Fruit fly (Drosophila melanogaster) whole organism, embryonic: Measurements from ENCODE around the gene CG33124.

Experiments
- Asciz ChIP-seq: fragments of 200-800 bp; sonication (Bioruptor generic); optimal IDR thresholded peaks from 2 replicates; lab custom pipeline; 2017; ENCODE audit warnings: missing biosample characterization, mild to moderate bottlenecking, missing genetic modification characterization, missing genetic modification reagents
- Bteb2 ChIP-seq: fragments of 200-800 bp; sonication (Bioruptor generic); optimal IDR thresholded peaks from 2 replicates; lab custom pipeline; 2016; ENCODE audit warnings: missing biosample characterization, missing genetic modification characterization
- CG10147 ChIP-seq: fragments of 200-800 bp; sonication (Bioruptor generic); optimal IDR thresholded peaks from 2 replicates; lab custom pipeline; 2019; ENCODE audit warnings: missing biosample characterization, mild to moderate bottlenecking, missing genetic modification characterization, moderate library complexity
- CG10366 ChIP-seq: fragments of 200-800 bp; sonication (Bioruptor generic); IDR thresholded peaks from 2 replicates; pipeline ENCODE4 v1.3.6; 2022; ENCODE audit warnings: missing biosample characterization, missing genetic modification characterization
- CG10462 ChIP-seq: fragments of 200-800 bp; sonication (Bioruptor generic); optimal IDR thresholded peaks from 2 replicates; lab custom pipeline; 2016; ENCODE audit warnings: missing biosample characterization, missing genetic modification characterization
- CG10565 ChIP-seq: fragments of 200-800 bp; sonication (Bioruptor generic); optimal IDR thresholded peaks from 3 replicates; lab custom pipeline; 2016; ENCODE audit warnings: missing biosample characterization, mild to moderate bottlenecking, missing genetic modification characterization
- CG12104 ChIP-seq: fragments of 200-800 bp; sonication (Bioruptor generic); optimal IDR thresholded peaks from 3 replicates; lab custom pipeline; 2016; ENCODE audit warnings: missing biosample characterization, missing genetic modification characterization
- CG12236 ChIP-seq: fragments of 200-800 bp; sonication (Bioruptor generic); optimal IDR thresholded peaks from 2 replicates; lab custom pipeline; 2016; ENCODE audit warnings: missing biosample characterization, missing genetic modification characterization
- CG14710 ChIP-seq: fragments of 200-800 bp; sonication (Bioruptor generic); optimal IDR thresholded peaks from 3 replicates; lab custom pipeline; 2019; ENCODE audit warnings: missing biosample characterization, mild to moderate bottlenecking, missing genetic modification characterization, moderate library complexity
- CG1603 ChIP-seq: fragments of 200-800 bp; sonication (Bioruptor generic); optimal IDR thresholded peaks from 2 replicates; lab custom pipeline; 2019; ENCODE audit warnings: missing biosample characterization, mild to moderate bottlenecking, missing genetic modification characterization, moderate library complexity
- CG17568 ChIP-seq: fragments of 200-800 bp; sonication (Bioruptor generic); optimal IDR thresholded peaks from 2 replicates; lab custom pipeline; 2018; ENCODE audit warnings: missing biosample characterization, mild to moderate bottlenecking, missing genetic modification characterization, moderate library complexity
- CG2120 ChIP-seq: fragments of 200-800 bp; sonication (Bioruptor generic); optimal IDR thresholded peaks from 3 replicates; lab custom pipeline; 2016; ENCODE audit warnings: missing biosample characterization, missing genetic modification characterization
- CG2202 ChIP-seq: fragments of 200-800 bp; sonication (Bioruptor generic); optimal IDR thresholded peaks from 2 replicates; lab custom pipeline; 2018; ENCODE audit warnings: missing biosample characterization, mild to moderate bottlenecking, missing genetic modification characterization
- CG2678 ChIP-seq: fragments of 200-800 bp; sonication (Bioruptor generic); optimal IDR thresholded peaks from 3 replicates; lab custom pipeline; 2019; ENCODE audit warnings: missing biosample characterization, mild to moderate bottlenecking, missing genetic modification characterization, moderate library complexity
- CG31388 ChIP-seq: fragments of 200-800 bp; sonication (Bioruptor generic); optimal IDR thresholded peaks from 2 replicates; lab custom pipeline; 2016; ENCODE audit warnings: missing biosample characterization, missing genetic modification characterization
- CG33213 ChIP-seq: fragments of 200-800 bp; sonication (Bioruptor generic); optimal IDR thresholded peaks from 3 replicates; lab custom pipeline; 2016; ENCODE audit warnings: missing biosample characterization, missing genetic modification characterization
- CG4820 ChIP-seq: fragments of 200-800 bp; sonication (Bioruptor generic); optimal IDR thresholded peaks from 3 replicates; lab custom pipeline; 2016; ENCODE audit warnings: missing biosample characterization, missing genetic modification characterization
- CG6654 ChIP-seq: fragments of 200-800 bp; sonication (Bioruptor generic); optimal IDR thresholded peaks from 2 replicates; lab custom pipeline; 2017; ENCODE audit warnings: missing biosample characterization, mild to moderate bottlenecking, missing genetic modification characterization
- CG6689 ChIP-seq: fragments of 200-800 bp; sonication (Bioruptor generic); IDR thresholded peaks from 2 replicates; pipeline ENCODE4 v1.3.6; 2022; ENCODE audit warnings: missing biosample characterization, missing genetic modification characterization
- CG7839 ChIP-seq: fragments of 200-800 bp; sonication (Bioruptor generic); optimal IDR thresholded peaks from 3 replicates; lab custom pipeline; 2018; ENCODE audit warnings: missing biosample characterization, mild to moderate bottlenecking, missing genetic modification characterization, moderate library complexity
- CG8388 ChIP-seq: fragments of 200-800 bp; sonication (Bioruptor generic); optimal IDR thresholded peaks from 2 replicates; lab custom pipeline; 2019; ENCODE audit warnings: missing biosample characterization, mild to moderate bottlenecking, missing genetic modification characterization, moderate library complexity
- Doc3 ChIP-seq: fragments of 200-800 bp; sonication (Bioruptor generic); IDR thresholded peaks from 3 replicates; pipeline ENCODE4 v1.3.6; 2022; ENCODE audit warnings: missing biosample characterization, missing genetic modification characterization; ENCODE audit not compliant: partially characterized antibody
- Eip74EF ChIP-seq, 2 experiments: fragments of 200-800 bp in 1 of 2; fragments of >200 bp in 1 of 2; sonication (Bioruptor generic) in 1 of 2; optimal IDR thresholded peaks; 2 replicates each; lab custom pipeline; 2017 to 2019; ENCODE audit warnings: missing biosample characterization in 2 of 2, missing genetic modification characterization in 2 of 2, mild to moderate bottlenecking in 1 of 2, moderate library complexity in 1 of 2
- Fer1 ChIP-seq: fragments of 200-800 bp; sonication (Bioruptor generic); optimal IDR thresholded peaks from 2 replicates; lab custom pipeline; 2017; ENCODE audit warnings: missing biosample characterization, mild to moderate bottlenecking, missing genetic modification characterization
- HHEX ChIP-seq: fragments of 200-800 bp; sonication (Bioruptor generic); optimal IDR thresholded peaks from 3 replicates; lab custom pipeline; 2017; ENCODE audit warnings: missing biosample characterization, mild to moderate bottlenecking, missing genetic modification characterization, missing genetic modification reagents
- Myb ChIP-seq: fragments of 200-800 bp; sonication (Bioruptor generic); optimal IDR thresholded peaks from 2 replicates; lab custom pipeline; 2016; ENCODE audit warnings: missing biosample characterization, missing genetic modification characterization
- NFAT ChIP-seq: fragments of 200-800 bp; sonication (Bioruptor generic); IDR thresholded peaks from 2 replicates; pipeline ENCODE4 v1.3.6; 2022; ENCODE audit warnings: missing biosample characterization, missing genetic modification characterization
- PHDP ChIP-seq: fragments of 200-800 bp; sonication (Bioruptor generic); optimal IDR thresholded peaks from 3 replicates; lab custom pipeline; 2018; ENCODE audit warnings: missing biosample characterization, mild to moderate bottlenecking, missing genetic modification characterization, moderate library complexity
- Stat92E ChIP-seq, 3 experiments: fragments of >200 bp in 2 of 3; fragments of 200-800 bp in 1 of 3; sonication (Bioruptor generic) in 1 of 3; optimal IDR thresholded peaks; 2 replicates each; lab custom pipeline; 2017 to 2019; ENCODE audit warnings: missing biosample characterization in 3 of 3, missing genetic modification characterization in 3 of 3, mild to moderate bottlenecking in 1 of 3, moderate library complexity in 1 of 3
- Xbp1 ChIP-seq: fragments of 200-800 bp; sonication (Bioruptor generic); optimal IDR thresholded peaks from 3 replicates; lab custom pipeline; 2016; ENCODE audit warnings: missing biosample characterization, mild to moderate bottlenecking, missing genetic modification characterization
- al ChIP-seq: fragments of 200-800 bp; sonication (Bioruptor generic); IDR thresholded peaks from 2 replicates; pipeline ENCODE4 v1.3.6; 2022; ENCODE audit warnings: missing biosample characterization, missing genetic modification characterization
- chif ChIP-seq, 2 experiments: fragments of 200-800 bp; sonication (Bioruptor generic); optimal IDR thresholded peaks; 3 replicates each; lab custom pipeline; 2016; ENCODE audit warnings: missing biosample characterization in 2 of 2, missing genetic modification characterization in 2 of 2
- crp ChIP-seq, 2 experiments: fragments of 200-800 bp; sonication (Bioruptor generic); optimal IDR thresholded peaks; 2 replicates in 1 of 2; 3 replicates in 1 of 2; lab custom pipeline; 2017; ENCODE audit warnings: missing biosample characterization in 2 of 2, missing genetic modification characterization in 2 of 2, mild to moderate bottlenecking in 1 of 2, moderate library complexity in 1 of 2
- disco-r ChIP-seq: fragments of 200-800 bp; sonication (Bioruptor generic); optimal IDR thresholded peaks from 2 replicates; lab custom pipeline; 2016; ENCODE audit warnings: missing biosample characterization, missing genetic modification characterization
- fd3F ChIP-seq: fragments of 200-800 bp; sonication (Bioruptor generic); optimal IDR thresholded peaks from 2 replicates; lab custom pipeline; 2018; ENCODE audit warnings: missing biosample characterization, mild to moderate bottlenecking, missing genetic modification characterization, moderate library complexity
- fru ChIP-seq: fragments of >200 bp; optimal IDR thresholded peaks from 2 replicates; lab custom pipeline; 2017
- gcm2 ChIP-seq: fragments of 200-800 bp; sonication (Bioruptor generic); optimal IDR thresholded peaks from 2 replicates; lab custom pipeline; 2016; ENCODE audit warnings: missing biosample characterization, missing genetic modification characterization
- gfzf ChIP-seq: fragments of 200-800 bp; sonication (Bioruptor generic); optimal IDR thresholded peaks from 2 replicates; lab custom pipeline; 2016; ENCODE audit warnings: missing biosample characterization, mild to moderate bottlenecking, missing genetic modification characterization, moderate library complexity
- grau ChIP-seq: fragments of 200-800 bp; optimal IDR thresholded peaks from 3 replicates; lab custom pipeline; 2019; ENCODE audit warnings: missing biosample characterization, mild to moderate bottlenecking, missing genetic modification characterization, moderate library complexity
- gsb-n ChIP-seq: fragments of 200-800 bp; sonication (Bioruptor generic); optimal IDR thresholded peaks from 3 replicates; lab custom pipeline; 2018; ENCODE audit warnings: missing biosample characterization, mild to moderate bottlenecking, missing genetic modification characterization
- pho ChIP-seq: fragments of 200-800 bp; sonication (Bioruptor generic); optimal IDR thresholded peaks from 2 replicates; lab custom pipeline; 2016; ENCODE audit warnings: missing biosample characterization, missing genetic modification characterization
- seq ChIP-seq: fragments of 200-800 bp; sonication (Bioruptor generic); IDR thresholded peaks from 2 replicates; pipeline ENCODE4 v1.3.6; 2022; ENCODE audit warnings: missing biosample characterization, missing genetic modification characterization
- shn ChIP-seq: fragments of 200-800 bp; sonication (Bioruptor generic); optimal IDR thresholded peaks from 3 replicates; lab custom pipeline; 2016; ENCODE audit warnings: missing biosample characterization, missing genetic modification characterization
- tap ChIP-seq: fragments of 200-800 bp; optimal IDR thresholded peaks from 3 replicates; lab custom pipeline; 2019; ENCODE audit warnings: missing biosample characterization, mild to moderate bottlenecking, missing genetic modification characterization, moderate library complexity
- tna ChIP-seq: fragments of 200-800 bp; sonication (Bioruptor generic); IDR thresholded peaks from 2 replicates; pipeline ENCODE4 v1.3.6; 2022; ENCODE audit warnings: missing biosample characterization, missing genetic modification characterization; ENCODE audit not compliant: partially characterized antibody
- unc-4 ChIP-seq: fragments of 200-800 bp; sonication (Bioruptor generic); IDR thresholded peaks from 2 replicates; pipeline ENCODE4 v1.3.6; 2022; ENCODE audit warnings: missing biosample characterization, missing genetic modification characterization; ENCODE audit not compliant: partially characterized antibody
- vnd ChIP-seq: fragments of 200-800 bp; sonication (Bioruptor generic); IDR thresholded peaks from 3 replicates; pipeline ENCODE4 v1.3.6; 2022; ENCODE audit warnings: missing biosample characterization, missing genetic modification characterization; ENCODE audit not compliant: partially characterized antibody
- zen2 ChIP-seq: fragments of 200-800 bp; sonication (Bioruptor generic); IDR thresholded peaks from 3 replicates; pipeline ENCODE4 v1.3.6; 2022; ENCODE audit warnings: missing biosample characterization, missing genetic modification characterization; ENCODE audit not compliant: partially characterized antibody

The CG33124 gene

DNA sequence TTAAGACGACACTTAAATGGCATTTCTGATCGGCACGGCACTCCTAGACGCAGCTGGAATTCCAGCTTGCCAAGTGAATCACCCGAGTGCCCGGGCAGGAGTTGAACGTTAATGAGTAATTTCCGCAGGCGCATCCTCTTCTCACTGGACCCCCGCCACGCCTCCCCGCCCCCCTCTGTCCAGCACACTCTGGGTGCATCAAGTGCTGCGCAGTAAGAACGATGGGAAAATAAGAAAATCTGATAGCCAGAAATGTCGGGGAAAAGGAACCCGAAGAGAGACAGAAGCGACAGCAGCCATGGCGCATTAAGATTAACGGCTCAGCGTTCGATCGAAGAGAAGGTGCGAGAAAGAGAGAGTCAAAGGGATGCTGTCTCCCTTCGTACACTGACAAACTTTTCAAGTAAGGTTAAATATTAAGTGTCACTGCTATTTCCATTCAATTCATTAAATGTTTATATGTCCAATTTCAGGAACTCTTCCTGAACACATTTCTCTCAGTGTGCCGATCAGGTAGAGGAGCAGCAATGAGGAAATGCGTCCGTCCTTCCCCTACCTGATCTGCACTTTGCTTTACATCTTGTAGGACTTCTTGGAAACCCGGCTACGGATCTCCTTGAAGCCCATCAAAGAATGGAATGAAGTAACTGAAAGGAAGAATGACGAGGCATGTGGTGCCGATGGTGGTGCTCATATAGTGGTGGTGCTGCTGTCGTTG is 44.2 kb downstream of the CG33124 start:
- no peak for TF ChIP-seq Bteb2 (GFP tag; lab: Kevin White, UChicago)
- TF ChIP-seq CG10462, result peak; percentile 63
- TF ChIP-seq Asciz (GFP tag; lab: Kevin White, UChicago), result peak; percentile 39
- peak; percentile 33 for TF ChIP-seq HHEX (GFP tag; lab: Kevin White, UChicago)
- no peak for TF ChIP-seq seq
- TF ChIP-seq Doc3 (GFP tag; lab: Robert Waterston, UW), result no peak
- TF ChIP-seq CG12236 (GFP tag; lab: Kevin White, UChicago), result peak; percentile 54
- peak; percentile 38 for TF ChIP-seq tap (tag; lab: Kevin White, UChicago)
- TF ChIP-seq NFAT (GFP tag; lab: Robert Waterston, UW), result no peak
- TF ChIP-seq CG6654 (GFP tag; lab: Kevin White, UChicago), result no peak
- TF ChIP-seq gfzf (GFP tag; lab: Kevin White, UChicago), result no peak
- TF ChIP-seq CG2678, result peak; percentile 56
- TF ChIP-seq Fer1 (GFP tag; lab: Kevin White, UChicago), result no peak
- TF ChIP-seq chif (GFP tag; optimal IDR thresholded peaks at IDR 0.05; lab: Kevin White, UChicago), result peak; percentile 46 to 85
- TF ChIP-seq zen2 (GFP tag; lab: Robert Waterston, UW), result no peak
- no peak for TF ChIP-seq CG12104 (GFP tag; lab: Kevin White, UChicago)
- TF ChIP-seq CG2202 (tag; lab: Kevin White, UChicago), result peak; percentile 55
- TF ChIP-seq CG14710 (tag; lab: Kevin White, UChicago), result peak; percentile 83
- TF ChIP-seq Xbp1 (GFP tag; lab: Kevin White, UChicago), result peak; percentile 67
- peak; percentile 59 for TF ChIP-seq CG7839 (tag; lab: Kevin White, UChicago)
- peak; percentile 72 for TF ChIP-seq CG4820
- TF ChIP-seq CG10565 (GFP tag; lab: Kevin White, UChicago), result no peak
- peak; percentile 42 for TF ChIP-seq CG10366
- TF ChIP-seq crp (GFP tag; optimal IDR thresholded peaks at IDR 0.05; lab: Kevin White, UChicago), result no peak
- TF ChIP-seq gsb-n (tag; lab: Kevin White, UChicago), result peak; percentile 70
- TF ChIP-seq fru (lab: Kevin White, UChicago), result no peak
- peak; percentile 13 for TF ChIP-seq disco-r (GFP tag; lab: Kevin White, UChicago)
- no peak for TF ChIP-seq vnd
- TF ChIP-seq tna (GFP tag; lab: Robert Waterston, UW), result no peak
- TF ChIP-seq unc-4 (GFP tag; lab: Robert Waterston, UW), result no peak
- TF ChIP-seq CG1603 (tag; lab: Kevin White, UChicago), result peak; percentile 84
- no peak for TF ChIP-seq CG10147 (GFP tag; lab: Kevin White, UChicago)
- peak in 1 of 2 experiments; percentile 7 for TF ChIP-seq Eip74EF (GFP tag; optimal IDR thresholded peaks at IDR 0.05; lab: Kevin White, UChicago)
- TF ChIP-seq al (GFP tag; lab: Robert Waterston, UW), result no peak
- peak; percentile 74 for TF ChIP-seq CG6689 (GFP tag; lab: Robert Waterston, UW)
- peak; percentile 38 for TF ChIP-seq Myb
- no peak for TF ChIP-seq CG2120
- TF ChIP-seq grau (tag; lab: Kevin White, UChicago), result peak; percentile 67
- peak; percentile 17 for TF ChIP-seq gcm2
- no peak for TF ChIP-seq fd3F (GFP tag; lab: Kevin White, UChicago)
- no peak for TF ChIP-seq PHDP (tag; lab: Kevin White, UChicago)
- peak; percentile 27 for TF ChIP-seq CG17568 (GFP tag; lab: Kevin White, UChicago)
- peak; percentile 68 for TF ChIP-seq CG8388 (GFP tag; lab: Kevin White, UChicago)
- peak; percentile 42 for TF ChIP-seq CG33213 (GFP tag; lab: Kevin White, UChicago)
- TF ChIP-seq CG31388 (GFP tag; lab: Kevin White, UChicago), result no peak
- peak; percentile 46 for TF ChIP-seq shn (GFP tag; lab: Kevin White, UChicago)
- TF ChIP-seq Stat92E (GFP tag; optimal IDR thresholded peaks at IDR 0.05; lab: Kevin White, UChicago), result peak in 1 of 3 experiments; percentile 94
- no peak for TF ChIP-seq pho
